Fruit fly (Drosophila melanogaster) S2 (cell line): ENCODE data around the gene CG12111.

Experiments
- CG8478 ChIP-seq: fragments of >200 bp; optimal IDR thresholded peaks from 2 replicates; lab custom pipeline; 2018
- CTCF ChIP-seq, 2 experiments: fragments of >200 bp; optimal IDR thresholded peaks; 2 replicates each; lab custom pipeline; 2018

dm6 chrX:8616787-8617432 lies 46.2 kb upstream of the CG12111 start:
- no peak for TF ChIP-seq CG8478
- no peak for TF ChIP-seq CTCF (optimal IDR thresholded peaks at IDR 0.05; lab: Kevin White, UChicago)
